Worm (Caenorhabditis elegans) whole organism, L4 larva: Measurements from ENCODE around the gene K09E3.7.

Experiments
- fkh-10 ChIP-seq: fragments of 150-350 bp; optimal IDR thresholded peaks from 2 replicates; lab custom pipeline; 2014; ENCODE audit warnings: missing biosample characterization, missing genetic modification reagents, missing genetic modification characterization
- pha-4 ChIP-seq, 2 experiments: fragments of 150-350 bp in 1 of 2; fragments of 200-800 bp in 1 of 2; sonication (Bioruptor generic) in 1 of 2; IDR thresholded peaks in 1 of 2; optimal IDR thresholded peaks in 1 of 2; 2 replicates each; pipeline versions ENCODE4 v1.3.6 to Lab custom; 2014 to 2022; ENCODE audit warnings: missing genetic modification characterization in 2 of 2, missing genetic modification reagents in 2 of 2, missing biosample characterization in 1 of 2, missing compliant biosample characterization in 1 of 2
- snpc-4 ChIP-seq: fragments of 150-350 bp; optimal IDR thresholded peaks from 2 replicates; lab custom pipeline; 2014; ENCODE audit warnings: missing biosample characterization, missing genetic modification characterization

ce11 chrX:17092416-17092815 is 41.9 kb downstream of the K09E3.7 start, which contains the start of gene sod-3:
- TF ChIP-seq pha-4 (GFP tag; IDR thresholded peaks at IDR 0.05; lab: Robert Waterston, UW) (no peak), pha-4 (tag; optimal IDR thresholded peaks at IDR 0.05; lab: Kevin White, UChicago) (no peak), fkh-10 (GFP tag; lab: Kevin White, UChicago) (no peak), snpc-4 (tag; lab: Kevin White, UChicago) (no peak)
